Fruit fly (Drosophila melanogaster) whole organism, pupa: ENCODE results near the gene kin17.

Experiments used
- CG10348 ChIP-seq: fragments of 200-800 bp; sonication (Bioruptor generic); IDR thresholded peaks from 2 replicates; pipeline ENCODE4 v1.3.6; 2022; ENCODE audit warnings: missing biosample characterization, missing genetic modification characterization
- CG12605 ChIP-seq: fragments of 200-800 bp; sonication (Bioruptor generic); IDR thresholded peaks from 2 replicates; pipeline ENCODE4 v1.3.6; 2022; ENCODE audit warnings: missing biosample characterization, missing genetic modification characterization
- CG13204 ChIP-seq: fragments of 200-800 bp; sonication (Bioruptor generic); optimal IDR thresholded peaks from 2 replicates; lab custom pipeline; 2018; ENCODE audit warnings: missing biosample characterization, mild to moderate bottlenecking, missing genetic modification characterization, moderate library complexity
- CG14655 ChIP-seq: fragments of 200-800 bp; sonication (Bioruptor generic); optimal IDR thresholded peaks from 3 replicates; lab custom pipeline; 2017; ENCODE audit warnings: mild to moderate bottlenecking, missing biosample characterization, missing genetic modification reagents, missing genetic modification characterization
- CG15710 ChIP-seq: fragments of 200-800 bp; sonication (Bioruptor generic); optimal IDR thresholded peaks from 2 replicates; lab custom pipeline; 2018; ENCODE audit warnings: missing biosample characterization, mild to moderate bottlenecking, missing genetic modification characterization, moderate library complexity
- CG17806 ChIP-seq: fragments of 200-800 bp; sonication (Bioruptor generic); optimal IDR thresholded peaks from 2 replicates; lab custom pipeline; 2018; ENCODE audit warnings: missing biosample characterization, mild to moderate bottlenecking, missing genetic modification characterization, moderate library complexity
- CG32121 ChIP-seq: fragments of 200-800 bp; sonication (Bioruptor generic); IDR thresholded peaks from 2 replicates; pipeline ENCODE4 v1.3.6; 2022; ENCODE audit warnings: missing biosample characterization, missing genetic modification characterization
- CG34367 ChIP-seq: fragments of 200-800 bp; sonication (Bioruptor generic); optimal IDR thresholded peaks from 2 replicates; lab custom pipeline; 2018; ENCODE audit warnings: missing biosample characterization, mild to moderate bottlenecking, missing genetic modification characterization
- CG4496 ChIP-seq: fragments of 200-800 bp; sonication (Bioruptor generic); IDR thresholded peaks from 3 replicates; pipeline ENCODE4 v1.3.6; 2022; ENCODE audit warnings: missing biosample characterization, missing genetic modification characterization
- CG8159 ChIP-seq: fragments of 200-800 bp; sonication (Bioruptor generic); optimal IDR thresholded peaks from 3 replicates; lab custom pipeline; 2018; ENCODE audit warnings: missing biosample characterization, mild to moderate bottlenecking, missing genetic modification characterization, moderate library complexity
- CG8301 ChIP-seq: fragments of 200-800 bp; sonication (Bioruptor generic); optimal IDR thresholded peaks from 2 replicates; lab custom pipeline; 2018; ENCODE audit warnings: missing biosample characterization, mild to moderate bottlenecking, missing genetic modification characterization
- CG9948 ChIP-seq: fragments of 200-800 bp; sonication (Bioruptor generic); optimal IDR thresholded peaks from 2 replicates; lab custom pipeline; 2018; ENCODE audit warnings: missing biosample characterization, mild to moderate bottlenecking, missing genetic modification characterization, moderate library complexity
- D1 ChIP-seq: fragments of 200-800 bp; sonication (Bioruptor generic); optimal IDR thresholded peaks from 2 replicates; lab custom pipeline; 2018; ENCODE audit warnings: missing biosample characterization, mild to moderate bottlenecking, missing genetic modification characterization, moderate library complexity
- EcR ChIP-seq: fragments of 200-800 bp; sonication (Bioruptor generic); optimal IDR thresholded peaks from 3 replicates; lab custom pipeline; 2019; ENCODE audit warnings: missing biosample characterization, missing genetic modification characterization, mild to moderate bottlenecking, moderate library complexity, missing genetic modification reagents
- Ets98B ChIP-seq: fragments of 200-800 bp; sonication (Bioruptor generic); IDR thresholded peaks from 2 replicates; pipeline ENCODE4 v1.3.6; 2022; ENCODE audit warnings: missing biosample characterization, missing genetic modification characterization
- Pif1A ChIP-seq: fragments of 200-800 bp; sonication (Bioruptor generic); optimal IDR thresholded peaks from 3 replicates; lab custom pipeline; 2016; ENCODE audit warnings: missing biosample characterization, missing genetic modification characterization
- Pif1B ChIP-seq: fragments of 200-800 bp; sonication (Bioruptor generic); optimal IDR thresholded peaks from 3 replicates; lab custom pipeline; 2016; ENCODE audit warnings: missing biosample characterization, missing genetic modification characterization
- Snoo ChIP-seq: fragments of 200-800 bp; sonication (Bioruptor generic); optimal IDR thresholded peaks from 3 replicates; lab custom pipeline; 2017; ENCODE audit warnings: missing biosample characterization, mild to moderate bottlenecking, missing genetic modification characterization, inconsistent platforms
- fd96Ca ChIP-seq: fragments of 200-800 bp; sonication (Bioruptor generic); IDR thresholded peaks from 3 replicates; pipeline ENCODE4 v1.3.6; 2022; ENCODE audit warnings: missing biosample characterization, missing genetic modification characterization
- gl ChIP-seq: fragments of 200-800 bp; sonication (Bioruptor generic); optimal IDR thresholded peaks from 2 replicates; lab custom pipeline; 2018; ENCODE audit warnings: missing biosample characterization, mild to moderate bottlenecking, missing genetic modification characterization
- rn ChIP-seq: fragments of 200-800 bp; sonication (Bioruptor generic); IDR thresholded peaks from 2 replicates; pipeline ENCODE4 v1.3.6; 2022; ENCODE audit warnings: missing biosample characterization, missing genetic modification characterization

Gene kin17

dm6 chr3L:20385006-20385405 is 28.4 kb downstream of the kin17 start:
- TF ChIP-seq CG8301 (tag; lab: Kevin White, UChicago): no peak
- no peak for TF ChIP-seq CG13204 (GFP tag; lab: Kevin White, UChicago)
- TF ChIP-seq gl (tag; lab: Kevin White, UChicago): no peak
- TF ChIP-seq Ets98B (GFP tag; lab: Robert Waterston, UW): no peak
- TF ChIP-seq CG12605: no peak
- no peak for TF ChIP-seq Snoo (tag; lab: Kevin White, UChicago)
- TF ChIP-seq CG10348 (GFP tag; lab: Robert Waterston, UW): no peak
- TF ChIP-seq CG32121 (GFP tag; lab: Robert Waterston, UW): no peak
- TF ChIP-seq rn (GFP tag; lab: Robert Waterston, UW): no peak
- TF ChIP-seq fd96Ca (GFP tag; lab: Robert Waterston, UW): no peak
- TF ChIP-seq Pif1B (GFP tag; lab: Kevin White, UChicago): no peak
- TF ChIP-seq CG15710 (tag; lab: Kevin White, UChicago): no peak
- TF ChIP-seq Pif1A (GFP tag; lab: Kevin White, UChicago): no peak
- no peak for TF ChIP-seq CG9948
- no peak for TF ChIP-seq CG14655 (GFP tag; lab: Kevin White, UChicago)
- no peak for TF ChIP-seq CG34367 (tag; lab: Kevin White, UChicago)
- TF ChIP-seq EcR: no peak
- no peak for TF ChIP-seq CG8159 (tag; lab: Kevin White, UChicago)
- TF ChIP-seq D1: no peak
- no peak for TF ChIP-seq CG4496

DNA sequence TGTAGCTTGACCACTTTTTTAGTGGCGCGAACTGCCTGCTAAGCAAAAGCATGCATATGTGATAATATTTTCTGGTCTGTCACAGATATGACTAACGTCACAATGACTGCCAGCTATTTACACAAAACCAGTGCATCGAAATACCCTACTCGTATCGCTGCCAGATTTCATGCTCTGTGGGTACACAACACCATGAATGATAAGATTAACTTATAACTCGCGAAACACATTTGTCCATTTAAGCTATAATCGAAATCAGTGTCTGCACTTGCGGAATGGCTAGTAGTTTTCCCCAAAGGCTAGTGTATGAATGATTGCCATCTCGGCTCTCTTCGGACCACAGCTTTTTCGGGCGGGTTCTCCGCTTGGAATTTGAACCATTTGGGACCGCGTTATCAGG is 28.8 kb downstream of the kin17 start:
- TF ChIP-seq EcR (peak; percentile 15), CG10348 (GFP tag; lab: Robert Waterston, UW) (no peak)

dm6 chr3L:20385969-20386370 is 29.4 kb downstream of the kin17 start:
- TF ChIP-seq CG9948 (no peak), CG12605 (no peak), CG17806 (tag; lab: Kevin White, UChicago) (no peak), CG13204 (GFP tag; lab: Kevin White, UChicago) (peak; percentile 87), CG8159 (tag; lab: Kevin White, UChicago) (no peak), CG34367 (tag; lab: Kevin White, UChicago) (no peak), Pif1B (GFP tag; lab: Kevin White, UChicago) (no peak), CG32121 (GFP tag; lab: Robert Waterston, UW) (no peak), EcR (peak; percentile 57), CG8301 (tag; lab: Kevin White, UChicago) (no peak), fd96Ca (GFP tag; lab: Robert Waterston, UW) (no peak), Pif1A (GFP tag; lab: Kevin White, UChicago) (no peak), CG14655 (GFP tag; lab: Kevin White, UChicago) (no peak), CG15710 (tag; lab: Kevin White, UChicago) (no peak), Ets98B (GFP tag; lab: Robert Waterston, UW) (no peak), D1 (no peak)

dm6 chr3L:20387038-20387842 is 30.6 kb downstream of the kin17 start:
- peak; percentile 36; the same call in 1 of the 2 replicates for TF ChIP-seq CG32121 (GFP tag; lab: Robert Waterston, UW)
- TF ChIP-seq CG8159 (tag; lab: Kevin White, UChicago): no peak
- TF ChIP-seq rn (GFP tag; lab: Robert Waterston, UW): no peak
- no peak for TF ChIP-seq CG14655 (GFP tag; lab: Kevin White, UChicago)
- TF ChIP-seq EcR: peak; percentile 18

dm6 chr3L:20387843-20388163 is 31.2 kb downstream of the kin17 start:
- TF ChIP-seq CG13204 (GFP tag; lab: Kevin White, UChicago): peak; percentile 26
- no peak for TF ChIP-seq CG8159 (tag; lab: Kevin White, UChicago)
- TF ChIP-seq gl (tag; lab: Kevin White, UChicago): peak; percentile 45
- TF ChIP-seq CG15710 (tag; lab: Kevin White, UChicago): no peak
- no peak for TF ChIP-seq Pif1A (GFP tag; lab: Kevin White, UChicago)
- no peak for TF ChIP-seq CG9948
- no peak for TF ChIP-seq CG17806 (tag; lab: Kevin White, UChicago)
- TF ChIP-seq CG10348 (GFP tag; lab: Robert Waterston, UW): no peak
- no peak for TF ChIP-seq fd96Ca (GFP tag; lab: Robert Waterston, UW)
- no peak for TF ChIP-seq rn (GFP tag; lab: Robert Waterston, UW)
- no peak for TF ChIP-seq CG14655 (GFP tag; lab: Kevin White, UChicago)

DNA sequence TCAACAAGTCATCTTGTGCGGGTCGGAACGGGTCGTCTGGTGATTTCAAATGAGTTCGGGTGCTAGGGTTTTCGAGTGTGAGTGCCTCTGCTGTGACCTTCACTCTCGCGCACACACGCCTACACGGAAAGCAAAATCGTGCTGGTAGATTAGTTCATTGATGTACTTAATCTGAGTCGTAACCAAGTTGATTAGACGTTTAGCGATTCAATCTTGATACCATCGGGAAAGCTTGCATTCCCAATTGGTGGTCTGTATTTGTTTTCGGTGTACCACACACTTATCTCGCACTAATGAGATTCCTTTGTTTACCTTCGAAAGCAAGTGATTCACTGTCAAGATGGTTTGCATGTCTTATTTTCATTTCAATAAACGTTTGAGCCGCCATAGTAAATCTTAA is 32.4 kb downstream of the kin17 start:
- TF ChIP-seq Ets98B (GFP tag; lab: Robert Waterston, UW) (no peak), Pif1A (GFP tag; lab: Kevin White, UChicago) (no peak), D1 (no peak), CG8301 (tag; lab: Kevin White, UChicago) (no peak), EcR (no peak), CG13204 (GFP tag; lab: Kevin White, UChicago) (no peak), CG4496 (no peak), CG34367 (tag; lab: Kevin White, UChicago) (no peak), CG32121 (GFP tag; lab: Robert Waterston, UW) (no peak), Pif1B (GFP tag; lab: Kevin White, UChicago) (no peak), CG10348 (GFP tag; lab: Robert Waterston, UW) (no peak)
